Worm (Caenorhabditis elegans): Measurements from ENCODE around the gene C49G7.12.

C49G7.12 gene

DNA sequence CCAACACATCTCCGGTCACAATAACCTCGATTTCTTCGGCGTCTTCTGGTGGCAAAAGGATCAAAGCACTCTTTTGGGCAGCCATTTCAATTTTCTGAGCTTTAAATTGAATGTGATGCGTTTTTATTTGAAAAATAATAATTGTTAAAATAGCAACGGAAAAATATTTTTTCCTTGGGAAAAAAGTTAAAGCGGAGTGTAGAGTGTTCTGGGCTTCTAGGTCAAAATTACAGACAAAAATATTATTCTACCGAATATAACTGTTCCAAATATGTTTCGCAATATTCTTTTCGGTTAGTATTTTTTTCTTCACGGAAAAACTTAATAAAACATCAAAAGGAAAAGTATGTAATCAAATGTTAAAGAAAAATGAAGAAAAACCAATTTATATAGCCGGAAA lies 16.8 kb downstream of the C49G7.12 start, which contains the start of gene djr-1.2:
djr-1.2 (minus strand) TSS at position 101 of the 400 bp plus-strand sequence.
- TF ChIP-seq gmeb-2 (tag; optimal IDR thresholded peaks at IDR 0.05) (no peak), K09A11.1 (tag; optimal IDR thresholded peaks at IDR 0.05; ENCODE audit: insufficient read depth) (no peak), ztf-16 (tag; optimal IDR thresholded peaks at IDR 0.05) (no peak), ceh-30 (tag; optimal IDR thresholded peaks at IDR 0.05) (no peak), ceh-24 (tag; optimal IDR thresholded peaks at IDR 0.05) (no peak), ama-1 (optimal IDR thresholded peaks at IDR 0.05) (no peak), ceh-34 (tag; optimal IDR thresholded peaks at IDR 0.05) (no peak)

DNA sequence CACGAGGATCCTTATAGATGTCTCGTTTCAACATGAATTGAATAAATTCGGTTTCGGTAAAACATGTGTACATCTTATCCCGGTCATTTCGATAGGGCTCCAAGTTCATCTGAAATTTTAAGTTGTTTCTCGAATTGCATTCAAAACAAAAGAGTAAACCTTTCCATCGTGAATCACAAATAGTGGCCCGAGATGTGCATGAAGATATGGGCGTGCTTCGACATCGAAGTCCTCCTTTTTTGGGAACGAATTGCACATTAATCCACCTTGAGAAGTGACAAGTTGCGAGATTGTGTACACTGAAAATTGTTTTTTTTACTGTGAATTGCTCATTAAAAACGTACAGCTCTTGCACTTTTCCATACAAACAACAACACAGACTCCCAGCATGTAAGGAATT lies 18.0 kb downstream of the C49G7.12 start:
- TF ChIP-seq npax-4 (tag; optimal IDR thresholded peaks at IDR 0.05) (no peak), pax-1 (tag; optimal IDR thresholded peaks at IDR 0.05) (no peak), ceh-2 (tag; optimal IDR thresholded peaks at IDR 0.05) (no peak), ceh-6 (GFP tag; optimal IDR thresholded peaks at IDR 0.05) (no peak), ama-1 (optimal IDR thresholded peaks at IDR 0.05) (no peak), ceh-30 (tag; optimal IDR thresholded peaks at IDR 0.05) (no peak), zip-5 (tag; optimal IDR thresholded peaks at IDR 0.05) (no peak), che-1 (tag; optimal IDR thresholded peaks at IDR 0.05) (no peak), gmeb-2 (tag; optimal IDR thresholded peaks at IDR 0.05) (no peak), odd-2 (tag; optimal IDR thresholded peaks at IDR 0.05) (no peak), ref-2 (tag; optimal IDR thresholded peaks at IDR 0.05) (no peak), syd-9 (tag; optimal IDR thresholded peaks at IDR 0.05) (no peak), unc-55 (GFP tag; optimal IDR thresholded peaks at IDR 0.05) (no peak), mec-3 (tag; optimal IDR thresholded peaks at IDR 0.05; ENCODE audit: borderline replicate concordance) (no peak), hlh-6 (tag; optimal IDR thresholded peaks at IDR 0.05) (no peak)

DNA sequence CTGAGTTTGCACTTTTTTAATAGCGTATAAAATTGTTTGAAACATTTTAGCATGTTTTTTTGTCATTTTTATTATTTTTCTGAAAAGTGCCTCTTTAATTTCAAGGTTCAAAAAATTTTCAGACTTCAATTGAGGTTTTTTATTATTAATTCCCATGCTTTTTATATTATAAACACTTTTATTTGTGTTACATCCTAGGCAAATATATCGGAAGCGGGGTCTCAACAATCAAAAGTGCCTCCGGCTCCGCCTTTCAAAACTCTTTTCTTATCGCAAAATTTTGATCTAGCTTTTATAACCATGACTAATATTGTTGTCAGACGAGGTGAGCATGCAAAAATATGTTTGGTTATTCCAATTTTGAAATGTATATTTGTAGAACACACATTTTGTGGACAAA lies 35.2 kb downstream of the C49G7.12 start, which contains the start of gene otpl-2:
otpl-2 (plus strand) TSS at position 301 of the 400 bp plus-strand sequence.
- no peak for TF ChIP-seq npax-4 (tag; optimal IDR thresholded peaks at IDR 0.05)
- TF ChIP-seq T23F11.4 (GFP tag; optimal IDR thresholded peaks at IDR 0.05) = no peak
- TF ChIP-seq K02D7.2 (tag; optimal IDR thresholded peaks at IDR 0.05) = no peak
- no peak for TF ChIP-seq ceh-2 (tag; optimal IDR thresholded peaks at IDR 0.05)
- TF ChIP-seq nhr-232 (tag; optimal IDR thresholded peaks at IDR 0.05) = no peak
- TF ChIP-seq nhr-11 (tag; optimal IDR thresholded peaks at IDR 0.05) = no peak
- TF ChIP-seq hlh-15 (tag; optimal IDR thresholded peaks at IDR 0.05) = no peak
- no peak for TF ChIP-seq zip-5 (tag; optimal IDR thresholded peaks at IDR 0.05)
- TF ChIP-seq ceh-34 (tag; optimal IDR thresholded peaks at IDR 0.05) = no peak
- TF ChIP-seq ref-2 (tag; optimal IDR thresholded peaks at IDR 0.05) = no peak
- no peak for TF ChIP-seq ceh-31 (tag; optimal IDR thresholded peaks at IDR 0.05)
- no peak for TF ChIP-seq ceh-19 (GFP tag; optimal IDR thresholded peaks at IDR 0.05)
- TF ChIP-seq lin-11 (tag; optimal IDR thresholded peaks at IDR 0.05) = no peak

DNA sequence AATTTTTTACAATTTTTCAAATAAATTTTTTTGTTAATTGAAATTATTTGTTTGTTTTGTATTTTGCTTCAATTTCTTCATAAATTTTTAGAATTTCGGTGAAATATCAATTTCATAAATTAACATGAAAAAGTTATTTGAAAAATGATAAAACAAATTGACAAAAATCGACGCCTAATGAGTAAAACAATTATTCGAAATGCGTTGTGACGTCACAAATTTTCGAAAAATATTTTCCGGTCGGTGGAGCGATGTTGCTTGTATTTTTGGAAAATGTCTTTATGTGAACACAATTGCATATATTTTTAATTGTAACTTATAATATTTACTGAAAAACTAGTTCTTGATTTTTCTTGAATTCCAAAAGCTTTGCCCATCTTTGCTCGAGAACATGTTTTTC lies 42.3 kb downstream of the C49G7.12 start:
- TF ChIP-seq ceh-34 (tag; optimal IDR thresholded peaks at IDR 0.05) = no peak
- no peak for TF ChIP-seq rnt-1 (tag; optimal IDR thresholded peaks at IDR 0.05)
- no peak for TF ChIP-seq odd-2 (tag; optimal IDR thresholded peaks at IDR 0.05)
- no peak for TF ChIP-seq ceh-14 (tag; optimal IDR thresholded peaks at IDR 0.05)
- no peak for TF ChIP-seq ceh-19 (GFP tag; optimal IDR thresholded peaks at IDR 0.05)
- TF ChIP-seq tbx-2 (tag; optimal IDR thresholded peaks at IDR 0.05) = no peak

DNA sequence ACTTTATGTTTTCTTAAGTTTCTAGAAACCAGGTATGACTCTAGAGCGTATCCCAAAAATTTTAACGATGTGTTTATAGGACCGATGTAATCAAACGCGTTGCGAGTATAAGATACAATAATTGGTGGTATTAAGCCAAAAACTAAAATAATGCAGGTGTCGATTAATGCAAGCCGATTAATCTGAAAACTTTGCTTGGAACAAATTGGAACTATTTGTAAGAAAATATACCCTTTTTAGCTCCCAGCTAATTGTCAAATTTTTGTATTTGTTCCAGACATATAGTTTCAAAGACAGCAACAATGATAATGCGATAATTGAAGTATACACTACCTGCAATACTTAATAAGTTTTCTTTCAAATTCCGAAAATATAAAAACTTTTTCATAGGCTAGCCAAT lies 43.1 kb downstream of the C49G7.12 start, which contains the start of gene srh-211:
srh-211 (minus strand) TSS at position 101 of the 400 bp plus-strand sequence.
- TF ChIP-seq rnt-1 (tag; optimal IDR thresholded peaks at IDR 0.05) (no peak), syd-9 (tag; optimal IDR thresholded peaks at IDR 0.05) (no peak), ceh-18 (tag; optimal IDR thresholded peaks at IDR 0.05) (no peak), lim-6 (tag; optimal IDR thresholded peaks at IDR 0.05) (no peak), C08G9.2 (tag; optimal IDR thresholded peaks at IDR 0.05) (no peak), unc-55 (GFP tag; optimal IDR thresholded peaks at IDR 0.05) (no peak), C38D4.7 (GFP tag; optimal IDR thresholded peaks at IDR 0.05) (no peak), pros-1 (tag; optimal IDR thresholded peaks at IDR 0.05) (no peak), npax-4 (tag; optimal IDR thresholded peaks at IDR 0.05) (no peak), ceh-22 (tag; optimal IDR thresholded peaks at IDR 0.05) (no peak), elt-2 (tag; optimal IDR thresholded peaks at IDR 0.05) (no peak), sdc-2 (tag; optimal IDR thresholded peaks at IDR 0.05) (no peak), pha-2 (tag; optimal IDR thresholded peaks at IDR 0.05) (no peak), hlh-8 (tag; optimal IDR thresholded peaks at IDR 0.05) (no peak), pat-9 (tag; optimal IDR thresholded peaks at IDR 0.05) (no peak), fax-1 (tag; optimal IDR thresholded peaks at IDR 0.05) (no peak), unc-86 (tag; optimal IDR thresholded peaks at IDR 0.05) (no peak), pax-1 (tag; optimal IDR thresholded peaks at IDR 0.05) (no peak), ama-1 (optimal IDR thresholded peaks at IDR 0.05) (no peak)
